Worm (Caenorhabditis elegans): ENCODE measurements around the gene dsb-3.

ce11 chrIV:7734173-7734572 lies 25.3 kb downstream of the dsb-3 start:
- TF ChIP-seq fkh-10 (GFP tag; optimal IDR thresholded peaks at IDR 0.05): no peak
- TF ChIP-seq elt-2 (tag; optimal IDR thresholded peaks at IDR 0.05): peak; percentile 36
- TF ChIP-seq fax-1 (tag; optimal IDR thresholded peaks at IDR 0.05): no peak
- TF ChIP-seq ceh-2 (tag; optimal IDR thresholded peaks at IDR 0.05): no peak
- no peak for TF ChIP-seq npax-4 (tag; optimal IDR thresholded peaks at IDR 0.05)
- no peak for TF ChIP-seq pros-1 (tag; optimal IDR thresholded peaks at IDR 0.05)
- no peak for TF ChIP-seq ets-4 (tag; optimal IDR thresholded peaks at IDR 0.05)
